Fruit fly (Drosophila melanogaster): ENCODE results near the gene Bub3.

Gene Bub3

dm6 chr3R:29625883-29626282, 49.3 kb downstream of the Bub3 start (continued):
- TF ChIP-seq CG11456 (GFP tag; IDR thresholded peaks at IDR 0.05) (peak; percentile 64; the same call in 1 of the 3 replicates), Lhr (GFP tag; optimal IDR thresholded peaks at IDR 0.05) (no peak), GATAe (GFP tag; conservative IDR thresholded peaks at IDR 0.05) (no peak), nerfin-1 (tag; optimal IDR thresholded peaks at IDR 0.05) (peak; percentile 1), CG43689 (GFP tag; IDR thresholded peaks at IDR 0.05) (no peak), ATbp (GFP tag; optimal IDR thresholded peaks at IDR 0.05) (peak; percentile 15), CG17328 (GFP tag; IDR thresholded peaks at IDR 0.05) (0 out of 2 replicates have a peak, but pooled peaks have one; percentile 34), CG13296 (GFP tag; optimal IDR thresholded peaks at IDR 0.05) (peak; percentile 16), CG18599 (GFP tag; optimal IDR thresholded peaks at IDR 0.05) (peak; percentile 76), CG8478 (optimal IDR thresholded peaks at IDR 0.05) (no peak), Hand (GFP tag; optimal IDR thresholded peaks at IDR 0.05) (peak; percentile 45), CG6765 (GFP tag; optimal IDR thresholded peaks at IDR 0.05) (no peak), CG10147 (GFP tag; optimal IDR thresholded peaks at IDR 0.05) (peak; percentile 38), CG1529 (GFP tag; optimal IDR thresholded peaks at IDR 0.05) (no peak), CG14710 (tag; optimal IDR thresholded peaks at IDR 0.05) (peak; percentile 8), row (GFP tag; IDR thresholded peaks at IDR 0.05) (peak; percentile 59), CG1647 (GFP tag; optimal IDR thresholded peaks at IDR 0.05) (no peak), Ptx1 (GFP tag; IDR thresholded peaks at IDR 0.05) (peak; percentile 34), cg (GFP tag; optimal IDR thresholded peaks at IDR 0.05) (no peak), Hmr (GFP tag; optimal IDR thresholded peaks at IDR 0.05) (peak; percentile 57), Myb (GFP tag; optimal IDR thresholded peaks at IDR 0.05) (peak; percentile 3), Fer1 (GFP tag; optimal IDR thresholded peaks at IDR 0.05) (peak; percentile 62), CoRest (tag; optimal IDR thresholded peaks at IDR 0.05) (peak; percentile 25), rib (GFP tag; IDR thresholded peaks at IDR 0.05) (no peak), CG13775 (GFP tag; optimal IDR thresholded peaks at IDR 0.05) (peak; percentile 10), CG11560 (tag; IDR thresholded peaks at IDR 0.05) (0 out of 3 replicates have a peak, but pooled peaks have one; percentile 21), D19B (GFP tag; optimal IDR thresholded peaks at IDR 0.05) (peak; percentile 0), CG2712 (tag; optimal IDR thresholded peaks at IDR 0.05) (peak; percentile 61), Xbp1 (GFP tag; optimal IDR thresholded peaks at IDR 0.05) (peak; percentile 37), Sox102F (GFP tag; optimal IDR thresholded peaks at IDR 0.05) (peak; percentile 59), ac (GFP tag; optimal IDR thresholded peaks at IDR 0.05) (no peak), E2f2 (GFP tag; IDR thresholded peaks at IDR 0.05) (peak; percentile 25; the same call in 1 of the 2 replicates), Max (GFP tag; optimal IDR thresholded peaks at IDR 0.05) (no peak), esg (GFP tag; conservative IDR thresholded peaks at IDR 0.05) (peak; percentile 36; the same call in 1 of the 2 replicates), CG17568 (GFP tag; optimal IDR thresholded peaks at IDR 0.05) (no peak), CG10267 (tag; optimal IDR thresholded peaks at IDR 0.05) (peak; percentile 13), CG18764 (GFP tag; optimal IDR thresholded peaks at IDR 0.05) (no peak), grn (GFP tag; optimal IDR thresholded peaks at IDR 0.05) (no peak), ken (GFP tag; IDR thresholded peaks at IDR 0.05) (0 out of 3 replicates have a peak, but pooled peaks have one; percentile 21), Xrp1 (GFP tag; IDR thresholded peaks at IDR 0.05) (peak; percentile 50; the same call in 1 of the 2 replicates), CG31224 (GFP tag; IDR thresholded peaks at IDR 0.05) (0 out of 2 replicates have a peak, but pooled peaks have one; percentile 8), ara (GFP tag; IDR thresholded peaks at IDR 0.05) (peak; percentile 55; the same call in 1 of the 2 replicates), cwo (GFP tag; optimal IDR thresholded peaks at IDR 0.05) (peak; percentile 14), CG11247 (GFP tag; IDR thresholded peaks at IDR 0.05) (peak; percentile 40; the same call in 1 of the 2 replicates), CG14667 (GFP tag; IDR thresholded peaks at IDR 0.05) (peak; percentile 26; the same call in 1 of the 2 replicates), slp2 (GFP tag; optimal IDR thresholded peaks at IDR 0.05) (no peak), CG8924 (tag; optimal IDR thresholded peaks at IDR 0.05) (peak; percentile 3), Deaf1 (tag; optimal IDR thresholded peaks at IDR 0.05) (peak; percentile 11), CG12391 (tag; optimal IDR thresholded peaks at IDR 0.05) (peak; percentile 41), PHDP (tag; optimal IDR thresholded peaks at IDR 0.05) (peak; percentile 35)
